Worm (Caenorhabditis elegans) whole organism, L2 larva: ENCODE data around the gene srx-90.

Source experiments
- dmd-4 ChIP-seq: sonication (generic microtip); optimal IDR thresholded peaks from 2 replicates; lab custom pipeline; 2017; ENCODE audit warnings: missing biosample characterization, missing genetic modification characterization
- elt-3 ChIP-seq: sonication (generic microtip); optimal IDR thresholded peaks from 2 replicates; lab custom pipeline; 2017; ENCODE audit warnings: missing biosample characterization, missing genetic modification characterization
- fos-1 ChIP-seq: fragments of 150-350 bp; optimal IDR thresholded peaks from 2 replicates; lab custom pipeline; 2014; ENCODE audit warnings: missing biosample characterization, missing genetic modification characterization
- lsy-2 ChIP-seq, 2 experiments: fragments of 150-350 bp in 1 of 2; sonication (generic microtip) in 1 of 2; optimal IDR thresholded peaks; 2 replicates each; lab custom pipeline; 2014 to 2017; ENCODE audit warnings: missing biosample characterization in 2 of 2, missing genetic modification characterization in 2 of 2
- mdl-1 ChIP-seq, 2 experiments: fragments of 150-350 bp in 1 of 2; sonication (generic microtip) in 1 of 2; optimal IDR thresholded peaks; 2 replicates each; lab custom pipeline; 2017; ENCODE audit warnings: missing biosample characterization in 2 of 2, missing genetic modification characterization in 2 of 2
- nhr-11 ChIP-seq: fragments of 150-350 bp; optimal IDR thresholded peaks from 2 replicates; lab custom pipeline; 2014; ENCODE audit warnings: missing biosample characterization, missing genetic modification characterization
- nhr-237 ChIP-seq: fragments of 150-350 bp; optimal IDR thresholded peaks from 2 replicates; lab custom pipeline; 2014; ENCODE audit warnings: missing biosample characterization, missing genetic modification characterization
- unc-39 ChIP-seq: fragments of 150-350 bp; optimal IDR thresholded peaks from 2 replicates; lab custom pipeline; 2014; ENCODE audit warnings: missing biosample characterization, missing genetic modification characterization
- unc-55 ChIP-seq: fragments of 150-350 bp; sonication (generic microtip); optimal IDR thresholded peaks from 3 replicates; lab custom pipeline; 2014; ENCODE audit warnings: missing biosample characterization, missing genetic modification reagents, missing genetic modification characterization
- unc-62 ChIP-seq: fragments of 150-350 bp; optimal IDR thresholded peaks from 2 replicates; lab custom pipeline; 2014; ENCODE audit warnings: missing biosample characterization, missing genetic modification reagents, missing genetic modification characterization

ce11 chrV:11604484-11604883 is 23.6 kb downstream of the srx-90 start, which contains the start of gene dhs-20:
- no peak for TF ChIP-seq lsy-2 (tag; optimal IDR thresholded peaks at IDR 0.05; lab: Kevin White, UChicago)
- peak; percentile 51 for TF ChIP-seq fos-1 (tag; lab: Kevin White, UChicago)
- TF ChIP-seq unc-55 (GFP tag; lab: Kevin White, UChicago): no peak
- no peak for TF ChIP-seq mdl-1 (tag; optimal IDR thresholded peaks at IDR 0.05; lab: Kevin White, UChicago)
- TF ChIP-seq nhr-11 (tag; lab: Kevin White, UChicago): no peak
- TF ChIP-seq elt-3: no peak
- no peak for TF ChIP-seq nhr-237
- TF ChIP-seq unc-39 (tag; lab: Kevin White, UChicago): no peak
- TF ChIP-seq dmd-4 (tag; lab: Kevin White, UChicago): no peak
- no peak for TF ChIP-seq unc-62
